Fruit fly (Drosophila melanogaster): Measurements from ENCODE around the gene CG32448.
A peak's percentile ranks its signal among the peaks of the same experiment; 100 is the strongest.

The CG32448 gene

dm6 chr3L:21843307-21843706 is 15.0 kb upstream of the CG32448 start:
- peak; percentile 33 for TF ChIP-seq Eip78C (GFP tag)
- no peak for TF ChIP-seq Ets21C (GFP tag; optimal IDR thresholded peaks at IDR 0.05)
- 0 out of 3 replicates have a peak, but pooled peaks have one; percentile 9 for TF ChIP-seq CG6163 (GFP tag; IDR thresholded peaks at IDR 0.05)
- TF ChIP-seq eg (GFP tag; IDR thresholded peaks at IDR 0.05) = peak; percentile 11; the same call in 1 of the 3 replicates

dm6 chr3L:21842286-21842685 is 14.0 kb upstream of the CG32448 start, which contains the start of gene CG14563:
Gene CG14563 (minus strand): TSS chr3L:21842386.
- TF ChIP-seq cyc (GFP tag; optimal IDR thresholded peaks at IDR 0.05) (no peak), CG6276 (GFP tag; optimal IDR thresholded peaks at IDR 0.05) (no peak), Hr39 (GFP tag; optimal IDR thresholded peaks at IDR 0.05) (no peak), CG3919 (GFP tag; optimal IDR thresholded peaks at IDR 0.05) (no peak), Eip93F (GFP tag; optimal IDR thresholded peaks at IDR 0.05) (no peak), topi (GFP tag; optimal IDR thresholded peaks at IDR 0.05) (no peak), vri (GFP tag; optimal IDR thresholded peaks at IDR 0.05) (no peak), CG11294 (GFP tag; IDR thresholded peaks at IDR 0.05) (no peak), CG3032 (tag; optimal IDR thresholded peaks at IDR 0.05) (no peak), eg (GFP tag; IDR thresholded peaks at IDR 0.05) (no peak)

dm6 chr3L:21841079-21841478 is 12.8 kb upstream of the CG32448 start, which contains the start of gene P5CDh1:
Gene P5CDh1 (minus strand): TSS chr3L:21841356.
- TF ChIP-seq fkh (GFP tag; optimal IDR thresholded peaks at IDR 0.05) (peak; percentile 25), eg (GFP tag; IDR thresholded peaks at IDR 0.05) (peak; percentile 66; the same call in 2 of the 3 replicates), net (GFP tag; optimal IDR thresholded peaks at IDR 0.05) (no peak), Ets21C (GFP tag; optimal IDR thresholded peaks at IDR 0.05) (no peak), CG11294 (GFP tag; IDR thresholded peaks at IDR 0.05) (0 out of 2 replicates have a peak, but pooled peaks have one; percentile 10), Eip78C (GFP tag) (peak; percentile 43), CG1621 (tag; optimal IDR thresholded peaks at IDR 0.05) (peak; percentile 65), CG3919 (GFP tag; optimal IDR thresholded peaks at IDR 0.05) (peak; percentile 10), CG6854 (GFP tag; optimal IDR thresholded peaks at IDR 0.05) (no peak), Sox14 (GFP tag; optimal IDR thresholded peaks at IDR 0.05) (peak; percentile 45), Lpt (GFP tag; optimal IDR thresholded peaks at IDR 0.05) (no peak), CG3032 (tag; optimal IDR thresholded peaks at IDR 0.05) (peak; percentile 11), vri (GFP tag; optimal IDR thresholded peaks at IDR 0.05) (peak; percentile 85), cyc (GFP tag; optimal IDR thresholded peaks at IDR 0.05) (peak; percentile 25), CG6163 (GFP tag; IDR thresholded peaks at IDR 0.05) (peak; percentile 47; the same call in 1 of the 3 replicates), dsx (GFP tag; optimal IDR thresholded peaks at IDR 0.05; ENCODE audit: poor library complexity, severe bottlenecking) (peak; percentile 74)

dm6 chr3L:21840642-21840987 is 12.3 kb upstream of the CG32448 start:
- TF ChIP-seq Hr39 (GFP tag; optimal IDR thresholded peaks at IDR 0.05) (no peak), salr (GFP tag; optimal IDR thresholded peaks at IDR 0.05) (no peak), CG11294 (GFP tag; IDR thresholded peaks at IDR 0.05) (no peak), CG3032 (tag; optimal IDR thresholded peaks at IDR 0.05) (no peak), CG8119 (GFP tag; IDR thresholded peaks at IDR 0.05) (no peak), pdm3 (GFP tag; optimal IDR thresholded peaks at IDR 0.05) (no peak), Ets96B (tag; optimal IDR thresholded peaks at IDR 0.05) (no peak), CG6808 (GFP tag; optimal IDR thresholded peaks at IDR 0.05) (no peak), CG34406 (GFP tag; optimal IDR thresholded peaks at IDR 0.05) (no peak)

dm6 chr3L:21839720-21840641 is 11.7 kb upstream of the CG32448 start:
- TF ChIP-seq eg (GFP tag; IDR thresholded peaks at IDR 0.05) (peak; percentile 98), CG6792 (GFP tag; optimal IDR thresholded peaks at IDR 0.05) (peak; percentile 97), CG32006 (GFP tag; optimal IDR thresholded peaks at IDR 0.05) (peak; percentile 98), salr (GFP tag; optimal IDR thresholded peaks at IDR 0.05) (peak; percentile 83 to 98), CG6276 (GFP tag; optimal IDR thresholded peaks at IDR 0.05) (peak; percentile 97), OdsH (GFP tag; optimal IDR thresholded peaks at IDR 0.05) (peak; percentile 96), CG34406 (GFP tag; optimal IDR thresholded peaks at IDR 0.05) (peak; percentile 95), fd85E (GFP tag; optimal IDR thresholded peaks at IDR 0.05) (peak; percentile 90), Eip75B (GFP tag; optimal IDR thresholded peaks at IDR 0.05) (peak; percentile 98), pdm3 (GFP tag; optimal IDR thresholded peaks at IDR 0.05) (peak; percentile 97), dsx (GFP tag; optimal IDR thresholded peaks at IDR 0.05; ENCODE audit: poor library complexity, severe bottlenecking) (peak; percentile 91), CG6854 (GFP tag; optimal IDR thresholded peaks at IDR 0.05) (peak; percentile 95), CG3919 (GFP tag; optimal IDR thresholded peaks at IDR 0.05) (peak; percentile 96), esn (GFP tag; optimal IDR thresholded peaks at IDR 0.05) (peak; percentile 98), svp (GFP tag) (peak; percentile 99), Sox15 (GFP tag; optimal IDR thresholded peaks at IDR 0.05) (peak; percentile 95), CG31627 (GFP tag; optimal IDR thresholded peaks at IDR 0.05) (peak; percentile 97), Ets21C (GFP tag; optimal IDR thresholded peaks at IDR 0.05) (peak; percentile 96), Met (GFP tag; optimal IDR thresholded peaks at IDR 0.05) (peak; percentile 97), Sox14 (GFP tag; optimal IDR thresholded peaks at IDR 0.05) (peak; percentile 98), achi (GFP tag; optimal IDR thresholded peaks at IDR 0.05) (peak; percentile 95), CG9139 (GFP tag; optimal IDR thresholded peaks at IDR 0.05) (peak; percentile 82), fd59A (GFP tag; optimal IDR thresholded peaks at IDR 0.05) (peak; percentile 92)

Measured in whole organism, prepupa.